Fruit fly (Drosophila melanogaster): Measurements from ENCODE around the gene Piezo.

Gene Piezo

DNA sequence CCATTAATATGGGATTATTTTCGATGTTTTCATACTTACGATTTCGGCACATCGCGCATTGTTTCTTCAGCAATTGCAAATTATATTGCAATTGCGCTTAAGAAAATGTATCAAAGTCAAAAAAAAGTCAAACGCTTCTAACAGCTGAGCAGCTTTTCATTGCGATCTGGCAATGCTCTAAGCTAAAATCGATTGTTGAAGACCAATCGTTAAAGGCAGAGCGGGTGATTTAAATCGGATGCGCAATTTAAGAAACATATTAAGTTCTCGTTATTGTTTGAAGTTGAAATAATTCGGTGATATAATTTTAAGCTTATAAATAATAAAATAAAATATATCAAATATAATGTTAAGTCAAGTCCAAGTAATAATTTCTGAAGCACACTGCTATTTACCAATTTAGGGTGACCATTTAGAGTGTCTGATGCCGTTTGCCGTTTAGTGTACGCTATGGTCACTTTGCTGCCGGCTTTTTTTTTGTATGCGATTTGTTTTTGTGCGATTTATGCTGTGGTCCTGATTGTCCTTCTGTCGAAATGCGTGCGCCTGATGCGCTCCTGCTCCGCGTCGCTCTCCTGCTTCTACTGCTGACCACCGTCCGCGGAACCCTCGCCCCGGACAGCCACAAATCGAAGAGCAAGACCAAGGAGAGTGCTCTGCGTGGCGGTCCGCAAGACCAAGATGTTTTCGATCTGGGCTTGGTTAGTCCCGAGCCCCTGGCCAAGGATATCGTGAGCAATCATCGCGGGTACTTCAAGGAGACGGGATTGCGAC is 34.1 kb downstream of the Piezo start, which contains the start of the genes CG8475 and CG8460:
Gene CG8475 (minus strand): TSS at position 162 of the 774 bp plus-strand sequence.
Gene CG8460 (plus strand): TSS at position 437 of the 774 bp plus-strand sequence.
- TF ChIP-seq CG17801 (GFP tag; optimal IDR thresholded peaks at IDR 0.05; ENCODE audit: partially characterized antibody) = no peak

DNA sequence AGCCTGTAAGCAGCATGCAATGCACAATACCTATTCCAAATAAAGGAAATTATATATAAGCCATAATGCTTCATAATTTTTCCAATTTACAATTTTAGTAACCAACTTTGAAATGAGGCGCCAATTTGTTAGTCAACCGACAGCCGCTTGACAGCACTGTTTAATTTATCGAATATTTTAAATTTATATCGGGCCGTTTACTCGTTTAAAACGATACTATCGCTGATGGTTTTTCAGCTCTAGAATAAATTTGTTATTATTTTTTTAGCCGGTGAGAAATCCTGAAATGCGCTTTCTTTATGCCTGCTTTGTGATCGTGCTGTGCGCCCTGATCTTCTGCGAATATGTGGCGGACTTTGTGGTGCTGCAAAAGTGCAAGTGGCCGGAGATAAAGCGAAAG is 35.9 kb downstream of the Piezo start, which contains the start of gene PGAP5:
Gene PGAP5 (plus strand): TSS at position 126 of the 400 bp plus-strand sequence.
- peak; percentile 45 for TF ChIP-seq CG17801 (GFP tag; optimal IDR thresholded peaks at IDR 0.05; ENCODE audit: partially characterized antibody)

dm6 chr2L:8202569-8202968 is 39.7 kb downstream of the Piezo start:
- TF ChIP-seq CG17801 (GFP tag; optimal IDR thresholded peaks at IDR 0.05; ENCODE audit: partially characterized antibody) = no peak

DNA sequence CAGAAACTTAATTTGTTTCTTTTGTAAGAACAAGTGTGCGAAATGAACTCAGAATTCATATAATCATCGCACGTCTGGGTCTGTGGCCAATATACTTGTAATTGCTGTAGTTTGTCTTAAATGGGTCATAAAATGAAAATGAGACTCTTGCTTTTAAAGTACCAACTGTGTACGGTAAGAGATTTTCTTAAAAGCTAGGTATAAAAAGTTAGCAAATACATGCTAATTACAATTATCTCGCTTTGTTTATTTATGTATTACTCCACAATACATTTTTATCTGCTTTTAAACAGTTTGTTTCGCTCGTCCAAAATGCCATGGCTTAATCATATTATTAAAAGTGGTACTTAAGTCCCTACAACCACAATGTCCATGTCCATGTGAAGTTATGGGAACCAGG is 40.9 kb downstream of the Piezo start:
- TF ChIP-seq CG17801 (GFP tag; optimal IDR thresholded peaks at IDR 0.05; ENCODE audit: partially characterized antibody) = peak; percentile 61

dm6 chr2L:8204366-8204765 is 41.5 kb downstream of the Piezo start:
- no peak for TF ChIP-seq CG17801 (GFP tag; optimal IDR thresholded peaks at IDR 0.05; ENCODE audit: partially characterized antibody)

DNA sequence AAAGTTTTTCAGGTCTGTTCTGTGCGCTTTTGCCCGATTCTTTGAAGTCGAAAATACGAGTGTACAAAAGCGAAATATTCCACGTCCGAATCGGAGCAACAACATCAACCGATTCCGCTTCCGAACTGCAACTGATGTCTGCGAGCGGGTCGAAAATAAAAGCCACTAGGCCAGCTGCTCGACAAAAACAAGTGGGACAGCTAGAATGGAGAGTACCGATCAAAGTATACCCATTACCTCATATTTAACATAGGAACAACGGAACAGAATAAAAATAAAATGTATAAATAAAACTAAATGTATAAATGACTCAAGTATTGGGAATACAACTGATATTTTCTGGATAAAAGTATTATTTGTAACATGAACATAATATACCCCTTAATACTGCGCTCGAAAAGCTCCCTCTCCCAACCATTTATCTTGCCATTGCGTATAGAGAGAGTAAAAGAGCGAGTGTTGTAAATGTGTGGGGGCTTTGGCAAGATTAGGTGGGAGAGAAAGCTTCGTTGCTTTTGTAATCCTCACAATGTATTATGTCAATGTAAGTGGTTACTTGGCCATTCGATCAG is 42.2 kb downstream of the Piezo start, which contains the start of gene SLC5A11:
Gene SLC5A11 (minus strand): TSS at position 137 of the 572 bp plus-strand sequence.
- peak; percentile 100 for TF ChIP-seq CG17801 (GFP tag; optimal IDR thresholded peaks at IDR 0.05; ENCODE audit: partially characterized antibody)

DNA sequence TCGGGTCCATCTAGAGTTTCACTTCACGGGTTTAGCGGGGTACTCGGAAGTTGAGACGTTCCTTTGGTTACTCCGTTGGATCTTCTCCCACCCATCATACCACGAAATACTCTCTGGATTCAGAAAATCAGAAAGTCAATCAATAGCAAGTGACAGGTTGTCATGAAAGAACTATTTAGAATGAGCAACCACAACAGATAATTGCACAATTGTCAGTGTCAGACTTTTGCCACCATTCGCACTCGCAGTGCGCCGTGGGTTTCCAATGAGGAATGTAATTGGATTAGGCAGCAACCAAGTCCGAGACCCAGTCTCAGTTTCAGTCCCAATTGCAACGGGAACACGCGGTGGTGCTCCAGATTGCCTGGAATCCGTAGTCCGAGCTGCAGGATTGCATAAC is 43.0 kb downstream of the Piezo start, which contains the start of gene CG8419:
Gene CG8419 (plus strand): TSS at position 301 of the 400 bp plus-strand sequence.
- TF ChIP-seq CG17801 (GFP tag; optimal IDR thresholded peaks at IDR 0.05; ENCODE audit: partially characterized antibody) = no peak

DNA sequence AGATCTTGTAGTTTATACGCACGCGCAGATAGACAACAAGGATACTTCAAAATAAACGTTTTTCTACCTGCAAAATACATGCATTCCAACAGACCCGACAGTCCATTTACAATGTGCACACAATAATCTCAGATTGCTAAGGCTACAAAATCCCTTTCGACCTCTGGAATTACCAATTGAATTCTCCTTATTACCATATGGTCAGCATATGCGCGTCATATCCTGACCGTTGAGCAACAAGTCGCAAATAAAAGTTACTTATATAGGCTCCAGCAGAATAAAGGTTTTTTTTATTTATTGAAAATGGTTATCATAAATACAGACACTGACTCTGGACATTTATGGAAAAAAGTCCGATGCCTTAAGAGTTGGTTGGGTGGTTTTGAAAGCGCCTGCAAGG is 46.5 kb downstream of the Piezo start:
- TF ChIP-seq CG17801 (GFP tag; optimal IDR thresholded peaks at IDR 0.05; ENCODE audit: partially characterized antibody) = no peak

DNA sequence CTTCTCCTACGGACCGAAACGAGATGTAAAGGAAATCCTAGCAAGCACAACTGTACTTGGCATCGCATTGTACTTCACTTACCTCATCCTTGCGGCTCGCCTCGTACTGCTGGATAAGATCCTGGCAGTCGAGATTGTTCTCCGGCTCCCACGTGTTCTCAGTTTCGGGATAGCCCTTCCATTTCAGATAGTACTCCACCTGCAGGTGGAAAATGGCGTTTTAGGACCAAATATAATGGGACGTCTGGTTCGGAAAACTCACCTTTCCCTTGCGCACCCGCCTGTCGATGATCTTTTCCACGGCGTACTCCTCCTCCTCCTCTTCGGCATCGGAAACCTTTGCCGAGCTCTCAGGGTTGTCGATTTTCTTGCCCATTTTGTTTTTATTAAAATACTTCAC is 47.6 kb downstream of the Piezo start:
- no peak for TF ChIP-seq CG17801 (GFP tag; optimal IDR thresholded peaks at IDR 0.05; ENCODE audit: partially characterized antibody)

DNA sequence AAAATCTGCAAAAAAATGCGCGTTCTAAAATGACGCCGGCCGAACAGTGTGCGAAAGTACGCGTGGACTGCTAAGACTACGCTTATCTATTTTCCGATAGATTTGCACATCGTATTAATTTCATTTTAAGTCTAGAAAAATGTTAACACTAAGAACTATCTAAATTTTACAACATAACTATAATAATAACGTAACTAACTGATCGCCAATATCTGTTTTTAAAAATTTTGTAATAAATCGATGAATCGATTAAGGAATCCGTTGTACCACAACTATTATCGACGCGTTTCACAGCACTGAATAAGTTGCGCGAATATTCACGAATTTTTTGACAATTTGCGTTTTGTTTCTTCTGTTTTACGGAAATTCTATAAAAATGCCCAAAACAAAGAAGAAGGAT is 48.2 kb downstream of the Piezo start, which contains the start of gene Ssb-c31a:
Gene Ssb-c31a (plus strand): TSS at position 278 of the 400 bp plus-strand sequence.
- peak; percentile 78 for TF ChIP-seq CG17801 (GFP tag; optimal IDR thresholded peaks at IDR 0.05; ENCODE audit: partially characterized antibody)

- TF ChIP-seq CG17801 (GFP tag; optimal IDR thresholded peaks at IDR 0.05; ENCODE audit: partially characterized antibody) = peak; percentile 98
Measured at dm6 chr2L:8212666-8213270, 49.9 kb downstream of the Piezo start, which contains the start of the genes CG8372 and CG8360. Gene CG8372 (minus strand): TSS chr2L:8212902. Gene CG8360 (plus strand): TSS chr2L:8212959.

- TF ChIP-seq CG17801 (GFP tag; optimal IDR thresholded peaks at IDR 0.05; ENCODE audit: partially characterized antibody) = no peak
Measured at dm6 chr2L:8213987-8214386, 51.1 kb downstream of the Piezo start, which contains the start of gene CG8353. Gene CG8353 (plus strand): TSS chr2L:8214045.

- no peak for TF ChIP-seq CG17801 (GFP tag; optimal IDR thresholded peaks at IDR 0.05; ENCODE audit: partially characterized antibody)
Measured at dm6 chr2L:8215259-8215929, 52.5 kb downstream of the Piezo start, which contains the start of gene CG8349. Gene CG8349 (plus strand): TSS chr2L:8215915.

DNA sequence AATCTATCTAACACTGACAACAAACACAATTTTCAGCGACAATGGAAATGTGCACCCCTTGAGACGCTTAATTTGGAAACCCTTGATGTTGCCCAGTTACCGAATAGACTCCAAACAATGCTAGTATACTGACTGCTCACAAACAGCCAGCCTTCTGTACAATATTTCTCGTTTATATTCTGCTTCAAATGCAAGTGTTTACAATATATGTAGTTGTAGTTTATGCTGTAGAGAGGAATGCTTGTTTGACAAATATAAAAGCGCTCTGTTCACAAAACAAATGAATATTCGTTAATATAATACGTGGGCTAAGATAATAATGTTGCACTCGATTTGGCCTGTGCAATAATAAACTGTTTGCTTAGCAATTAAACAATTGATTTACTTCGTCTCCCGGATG is 55.0 kb downstream of the Piezo start, which contains the start of gene CG8292:
Gene CG8292 (minus strand): TSS at position 101 of the 400 bp plus-strand sequence.
- TF ChIP-seq CG17801 (GFP tag; optimal IDR thresholded peaks at IDR 0.05; ENCODE audit: partially characterized antibody) = no peak

Data from ovary, adult (tissue).